Worm (Caenorhabditis elegans): ENCODE results near the gene cpt-2.

ce11 chrIV:11211547-11211946 is 32.1 kb downstream of the cpt-2 start:
- no peak for TF ChIP-seq sea-2 (GFP tag; optimal IDR thresholded peaks at IDR 0.05)
- no peak for TF ChIP-seq ZK546.5 (tag; optimal IDR thresholded peaks at IDR 0.05)
- TF ChIP-seq elt-3 (tag; optimal IDR thresholded peaks at IDR 0.05): no peak
- TF ChIP-seq skn-1 (tag; optimal IDR thresholded peaks at IDR 0.05): no peak
- TF ChIP-seq fos-1 (tag; optimal IDR thresholded peaks at IDR 0.05): no peak
- no peak for TF ChIP-seq egl-27 (tag; optimal IDR thresholded peaks at IDR 0.05)
- TF ChIP-seq nhr-23 (tag; optimal IDR thresholded peaks at IDR 0.05): peak; percentile 15
- peak; percentile 18 for TF ChIP-seq pqm-1 (tag; optimal IDR thresholded peaks at IDR 0.05)
- no peak for TF ChIP-seq ceh-82 (tag; optimal IDR thresholded peaks at IDR 0.05)
- TF ChIP-seq lin-15B (tag; optimal IDR thresholded peaks at IDR 0.05): no peak
- no peak for TF ChIP-seq nfya-1 (tag; optimal IDR thresholded peaks at IDR 0.05; ENCODE audit: insufficient read depth)

Data from whole organism, L3 larva.